Worm (Caenorhabditis elegans) whole organism, L4 larva: Measurements from ENCODE around the gene F49C12.2.
"Not testable (repeated sequence)": the region's sequence is repeated elsewhere in the genome, so short reads cannot be mapped to it uniquely, and the experiment has no call there.

Source experiments
- F10B5.3 ChIP-seq: sonication (generic microtip); optimal IDR thresholded peaks from 2 replicates; lab custom pipeline; 2016; ENCODE audit warnings: mild to moderate bottlenecking, missing genetic modification characterization, missing compliant biosample characterization
- dpl-1 ChIP-seq: fragments of 150-350 bp; optimal IDR thresholded peaks from 2 replicates; lab custom pipeline; 2014; ENCODE audit warnings: missing biosample characterization, missing genetic modification reagents, missing genetic modification characterization
- fkh-10 ChIP-seq: fragments of 150-350 bp; optimal IDR thresholded peaks from 2 replicates; lab custom pipeline; 2014; ENCODE audit warnings: missing biosample characterization, missing genetic modification reagents, missing genetic modification characterization
- lin-15B ChIP-seq: fragments of 150-350 bp; sonication (generic microtip); optimal IDR thresholded peaks from 3 replicates; lab custom pipeline; 2014; ENCODE audit warnings: missing biosample characterization, missing genetic modification characterization
- madf-9 ChIP-seq: fragments of 200-800 bp; sonication (Bioruptor generic); conservative IDR thresholded peaks from 2 replicates; pipeline ENCODE4 v1.3.6; 2022; ENCODE audit warnings: missing genetic modification reagents, missing genetic modification characterization, missing compliant biosample characterization
- mdl-1 ChIP-seq, 2 experiments: fragments of 150-350 bp in 1 of 2; sonication (generic microtip) in 1 of 2; optimal IDR thresholded peaks; 2 replicates each; lab custom pipeline; 2014 to 2017; ENCODE audit warnings: missing biosample characterization in 2 of 2, missing genetic modification characterization in 2 of 2
- nhr-10 ChIP-seq: fragments of 150-350 bp; optimal IDR thresholded peaks from 2 replicates; lab custom pipeline; 2014; ENCODE audit warnings: missing biosample characterization, missing genetic modification characterization
- nhr-237 ChIP-seq: sonication (generic microtip); optimal IDR thresholded peaks from 2 replicates; lab custom pipeline; 2017; ENCODE audit warnings: missing biosample characterization, missing genetic modification characterization
- nhr-77 ChIP-seq: fragments of 150-350 bp; optimal IDR thresholded peaks from 2 replicates; lab custom pipeline; 2014; ENCODE audit warnings: missing biosample characterization, missing genetic modification characterization
- pqm-1 ChIP-seq: sonication (generic microtip); optimal IDR thresholded peaks from 2 replicates; lab custom pipeline; 2017; ENCODE audit warnings: missing biosample characterization, missing genetic modification characterization
- skn-1 ChIP-seq: fragments of 150-350 bp; optimal IDR thresholded peaks from 2 replicates; lab custom pipeline; 2014; ENCODE audit warnings: missing biosample characterization, missing genetic modification characterization
- unc-130 ChIP-seq: sonication (generic microtip); optimal IDR thresholded peaks from 2 replicates; lab custom pipeline; 2016; ENCODE audit warnings: missing genetic modification reagents, missing genetic modification characterization, missing compliant biosample characterization
- zag-1 ChIP-seq: fragments of 150-350 bp; optimal IDR thresholded peaks from 2 replicates; lab custom pipeline; 2014; ENCODE audit warnings: missing biosample characterization, missing genetic modification characterization
- ztf-7 ChIP-seq: fragments of 150-350 bp; optimal IDR thresholded peaks from 2 replicates; lab custom pipeline; 2014; ENCODE audit warnings: missing biosample characterization, missing genetic modification characterization

- TF ChIP-seq mdl-1 (tag; optimal IDR thresholded peaks at IDR 0.05; lab: Kevin White, UChicago); dpl-1 (GFP tag; lab: Kevin White, UChicago); lin-15B; pqm-1 (tag; lab: Kevin White, UChicago); fkh-10; skn-1 (tag; lab: Kevin White, UChicago); F10B5.3 (tag; lab: Kevin White, UChicago); unc-130; ztf-7 (tag; lab: Kevin White, UChicago); nhr-77 (tag; lab: Kevin White, UChicago); nhr-237 (tag; lab: Kevin White, UChicago); madf-9 (GFP tag; lab: Robert Waterston, UW); nhr-10 (tag; lab: Kevin White, UChicago); zag-1: not testable (repeated sequence)
Measured at ce11 chrIV:9293825-9294224, 5.2 kb downstream of the F49C12.2 start, which contains the start of gene nhr-264.
